Fruit fly (Drosophila melanogaster) S2 (cell line): Measurements from ENCODE around the gene CG8516.

Experiments
- CG8478 ChIP-seq: fragments of >200 bp; optimal IDR thresholded peaks from 2 replicates; lab custom pipeline; 2018
- CTCF ChIP-seq, 2 experiments: fragments of >200 bp; optimal IDR thresholded peaks; 2 replicates each; lab custom pipeline; 2018

DNA sequence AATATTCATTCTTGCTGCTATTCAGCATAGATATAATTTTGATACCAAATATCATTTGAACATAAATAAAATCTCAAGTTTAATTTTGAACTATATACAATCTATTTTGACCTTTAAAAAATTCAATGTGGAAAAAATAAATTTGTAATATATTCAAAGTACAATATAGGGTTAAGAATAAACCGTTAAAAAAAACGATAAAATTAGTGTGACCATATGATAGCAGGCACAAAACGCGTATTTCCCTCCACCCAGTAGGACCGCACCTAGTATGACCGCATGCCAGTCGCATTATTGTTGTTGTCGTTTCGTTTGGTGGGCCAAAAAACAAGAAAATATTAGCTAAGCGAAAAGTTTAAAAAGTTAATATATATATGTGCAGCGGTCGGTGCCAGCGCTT is at the start of gene CG8516:
- TF ChIP-seq CG8478, result no peak
- no peak for TF ChIP-seq CTCF (optimal IDR thresholded peaks at IDR 0.05; lab: Kevin White, UChicago)
